Worm (Caenorhabditis elegans) whole organism, L4 larva: Measurements from ENCODE around the gene B0222.1.

Experiments used
- Y48G9A.11 ChIP-seq: fragments of 200-800 bp; sonication (Bioruptor generic); IDR thresholded peaks from 2 replicates; pipeline ENCODE4 v1.3.6; 2022; ENCODE audit warnings: missing genetic modification reagents, missing genetic modification characterization, missing compliant biosample characterization
- aha-1 ChIP-seq: fragments of 150-350 bp; peaks from one replicate; lab custom pipeline; 2014; ENCODE audit warnings: missing biosample characterization, missing genetic modification characterization
- attf-4 ChIP-seq: sonication (generic microtip); optimal IDR thresholded peaks from 3 replicates; lab custom pipeline; 2017; ENCODE audit warnings: missing biosample characterization, missing genetic modification characterization
- daf-19 ChIP-seq: fragments of 200-800 bp; sonication (Bioruptor generic); conservative IDR thresholded peaks from 2 replicates; pipeline ENCODE4 v1.3.6; 2022; ENCODE audit warnings: missing genetic modification characterization, missing compliant biosample characterization

- TF ChIP-seq aha-1 (tag; lab: Kevin White, UChicago) (no peak), Y48G9A.11 (no peak), attf-4 (tag; lab: Kevin White, UChicago) (no peak), daf-19 (no peak)
These were observed 29.0 kb downstream of the B0222.1 start, which contains the start of gene col-145 for ce11 chrV:9162955-9163468.
